Fruit fly (Drosophila melanogaster) S2 (cell line): ENCODE measurements around the gene CG17734.

Experiments
- CG8478 ChIP-seq: fragments of >200 bp; optimal IDR thresholded peaks from 2 replicates; lab custom pipeline; 2018
- CTCF ChIP-seq, 2 experiments: fragments of >200 bp; optimal IDR thresholded peaks; 2 replicates each; lab custom pipeline; 2018

dm6 chr3R:11208766-11209331 is 35.0 kb downstream of the CG17734 start:
- no peak for TF ChIP-seq CG8478
- no peak for TF ChIP-seq CTCF (optimal IDR thresholded peaks at IDR 0.05; lab: Kevin White, UChicago)
